Fruit fly (Drosophila melanogaster): ENCODE measurements around the gene CG31909.

Gene CG31909

DNA sequence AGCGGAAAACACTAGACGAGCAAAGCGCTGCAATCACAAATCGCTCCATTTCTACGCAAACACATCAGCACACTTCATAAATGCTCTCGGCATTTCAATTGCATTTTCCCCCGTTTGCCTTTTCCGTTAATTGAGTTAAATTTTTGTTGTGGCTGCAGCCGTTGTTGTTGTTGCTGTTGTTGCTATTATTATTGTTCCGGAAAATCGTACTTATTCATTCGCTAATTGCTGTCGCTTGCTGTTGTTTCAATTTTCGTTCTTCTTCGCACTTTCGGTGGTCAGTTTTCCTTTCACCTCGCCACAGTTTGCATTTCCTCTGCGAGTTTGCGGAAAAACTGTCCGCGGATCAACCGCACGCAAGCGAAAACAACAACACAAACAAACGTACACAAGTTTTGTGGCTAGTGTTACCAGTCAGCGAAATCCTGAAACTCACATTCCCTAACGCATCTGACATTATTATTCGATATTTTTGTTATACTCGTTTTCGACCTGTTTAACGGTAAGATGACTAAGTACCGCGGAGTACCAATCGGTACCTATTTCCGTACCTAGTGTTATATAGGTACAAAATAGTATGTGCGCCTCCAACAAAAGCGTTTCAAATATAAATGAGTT, 37.6 kb upstream of the CG31909 start, which contains the start of gene CG13784 (continued):
- no peak for TF ChIP-seq CG31224 (GFP tag; IDR thresholded peaks at IDR 0.05)
- no peak for TF ChIP-seq CG11247 (GFP tag; IDR thresholded peaks at IDR 0.05)
- TF ChIP-seq NC2α (GFP tag; optimal IDR thresholded peaks at IDR 0.05), result no peak
- peak; percentile 83; the same call in 2 of the 4 replicates for TF ChIP-seq chinmo (GFP tag; IDR thresholded peaks at IDR 0.05; ENCODE audit: partially characterized antibody)
- TF ChIP-seq Atf6 (GFP tag; IDR thresholded peaks at IDR 0.05), result peak; percentile 57
- no peak for TF ChIP-seq CG7372 (GFP tag; IDR thresholded peaks at IDR 0.05)
- TF ChIP-seq Usf (GFP tag; optimal IDR thresholded peaks at IDR 0.05), result no peak
- TF ChIP-seq CG13775 (GFP tag; optimal IDR thresholded peaks at IDR 0.05), result no peak
- peak; percentile 7 for TF ChIP-seq CG1233 (GFP tag; optimal IDR thresholded peaks at IDR 0.05)
- no peak for TF ChIP-seq ap (GFP tag; IDR thresholded peaks at IDR 0.05)
- no peak for TF ChIP-seq CG12155 (GFP tag; optimal IDR thresholded peaks at IDR 0.05)
- no peak for TF ChIP-seq jing (GFP tag; optimal IDR thresholded peaks at IDR 0.05)
- peak; percentile 29 for TF ChIP-seq odd (GFP tag; optimal IDR thresholded peaks at IDR 0.05)
- TF ChIP-seq lmd (GFP tag; IDR thresholded peaks at IDR 0.05), result peak; percentile 26; the same call in 1 of the 2 replicates
- no peak for TF ChIP-seq CG8944 (GFP tag; optimal IDR thresholded peaks at IDR 0.05)
- TF ChIP-seq az2 (GFP tag; optimal IDR thresholded peaks at IDR 0.05), result no peak
- no peak for TF ChIP-seq CG4820 (GFP tag; optimal IDR thresholded peaks at IDR 0.05)
- TF ChIP-seq seq (GFP tag; IDR thresholded peaks at IDR 0.05), result peak; percentile 35; the same call in 1 of the 2 replicates
- peak; percentile 13 for TF ChIP-seq CG17385 (GFP tag; optimal IDR thresholded peaks at IDR 0.05)
- peak; percentile 45; the same call in 1 of the 2 replicates for TF ChIP-seq Drgx (GFP tag; IDR thresholded peaks at IDR 0.05)
- TF ChIP-seq ash1 (GFP tag; optimal IDR thresholded peaks at IDR 0.05), result peak; percentile 41
- peak; percentile 43 for TF ChIP-seq CG2116 (GFP tag; optimal IDR thresholded peaks at IDR 0.05)
- TF ChIP-seq CG10654 (GFP tag; optimal IDR thresholded peaks at IDR 0.05), result no peak
- TF ChIP-seq CG7745 (tag; optimal IDR thresholded peaks at IDR 0.05), result no peak
- no peak for TF ChIP-seq hth (optimal IDR thresholded peaks at IDR 0.05)
- no peak for TF ChIP-seq exex (tag; optimal IDR thresholded peaks at IDR 0.05)
- TF ChIP-seq CG10209 (GFP tag; optimal IDR thresholded peaks at IDR 0.05), result peak; percentile 34
- peak; percentile 21 for TF ChIP-seq pfk (GFP tag; optimal IDR thresholded peaks at IDR 0.05)
- no peak for TF ChIP-seq toy (GFP tag; IDR thresholded peaks at IDR 0.05)
- TF ChIP-seq Xrp1 (GFP tag; IDR thresholded peaks at IDR 0.05), result peak; percentile 16; the same call in 1 of the 2 replicates
- peak; percentile 45 for TF ChIP-seq CG13424 (tag; optimal IDR thresholded peaks at IDR 0.05)
- no peak for TF ChIP-seq Poxn (GFP tag; IDR thresholded peaks at IDR 0.05)
- 0 out of 2 replicates have a peak, but pooled peaks have one; percentile 11 for TF ChIP-seq Ada2b (GFP tag; IDR thresholded peaks at IDR 0.05)
- TF ChIP-seq so (GFP tag; IDR thresholded peaks at IDR 0.05), result no peak
- peak; percentile 41 for TF ChIP-seq CG3281 (GFP tag; optimal IDR thresholded peaks at IDR 0.05)
- TF ChIP-seq YL-1 (GFP tag; optimal IDR thresholded peaks at IDR 0.05), result peak; percentile 58
- TF ChIP-seq Dfd (GFP tag; optimal IDR thresholded peaks at IDR 0.05), result no peak
- 0 out of 2 replicates have a peak, but pooled peaks have one; percentile 25 for TF ChIP-seq al (GFP tag; IDR thresholded peaks at IDR 0.05)
- TF ChIP-seq cas (GFP tag; IDR thresholded peaks at IDR 0.05), result no peak
- TF ChIP-seq CG16815 (GFP tag; optimal IDR thresholded peaks at IDR 0.05), result no peak
- TF ChIP-seq CG12744 (GFP tag; optimal IDR thresholded peaks at IDR 0.05), result no peak
- no peak for TF ChIP-seq CG8089 (GFP tag; optimal IDR thresholded peaks at IDR 0.05)
- peak; percentile 6 for TF ChIP-seq ind (GFP tag; optimal IDR thresholded peaks at IDR 0.05)
- TF ChIP-seq sd (tag; optimal IDR thresholded peaks at IDR 0.05), result peak; percentile 29
- no peak for TF ChIP-seq yki (optimal IDR thresholded peaks at IDR 0.05)
- peak; percentile 27 for TF ChIP-seq CG10979 (tag; optimal IDR thresholded peaks at IDR 0.05)
- no peak for TF ChIP-seq CG3407 (GFP tag; optimal IDR thresholded peaks at IDR 0.05)
- peak; percentile 90 for TF ChIP-seq stwl (tag; optimal IDR thresholded peaks at IDR 0.05)
- no peak for TF ChIP-seq CG6254 (GFP tag; optimal IDR thresholded peaks at IDR 0.05)
- TF ChIP-seq dan (GFP tag; IDR thresholded peaks at IDR 0.05), result no peak
- no peak for TF ChIP-seq Hr3 (GFP tag; optimal IDR thresholded peaks at IDR 0.05)
